Fruit fly (Drosophila melanogaster) whole organism, embryonic: ENCODE results near the gene Best2.

ENCODE experiments used
- Ada2b ChIP-seq: fragments of 200-800 bp; sonication (Bioruptor generic); IDR thresholded peaks from 2 replicates; pipeline ENCODE4 v1.3.6; 2022; ENCODE audit warnings: missing biosample characterization, missing genetic modification characterization
- Atf-2 ChIP-seq: fragments of 200-800 bp; sonication (Bioruptor generic); optimal IDR thresholded peaks from 2 replicates; lab custom pipeline; 2016; ENCODE audit warnings: missing biosample characterization, missing genetic modification characterization
- Atf6 ChIP-seq: fragments of 200-800 bp; sonication (Bioruptor generic); IDR thresholded peaks from 2 replicates; pipeline ENCODE4 v1.3.6; 2022; ENCODE audit warnings: missing biosample characterization, missing genetic modification characterization
- CG10147 ChIP-seq: fragments of 200-800 bp; sonication (Bioruptor generic); optimal IDR thresholded peaks from 2 replicates; lab custom pipeline; 2019; ENCODE audit warnings: missing biosample characterization, mild to moderate bottlenecking, missing genetic modification characterization, moderate library complexity
- CG10565 ChIP-seq: fragments of 200-800 bp; sonication (Bioruptor generic); optimal IDR thresholded peaks from 3 replicates; lab custom pipeline; 2016; ENCODE audit warnings: missing biosample characterization, mild to moderate bottlenecking, missing genetic modification characterization
- CG11398 ChIP-seq: fragments of 200-800 bp; sonication (Bioruptor generic); optimal IDR thresholded peaks from 2 replicates; lab custom pipeline; 2016; ENCODE audit warnings: missing biosample characterization, missing genetic modification characterization
- CG13775 ChIP-seq: fragments of 200-800 bp; sonication (Bioruptor generic); optimal IDR thresholded peaks from 3 replicates; lab custom pipeline; 2017; ENCODE audit warnings: missing biosample characterization, mild to moderate bottlenecking, missing genetic modification characterization
- CG14441 ChIP-seq: fragments of 200-800 bp; sonication (Bioruptor generic); IDR thresholded peaks from 2 replicates; pipeline ENCODE4 v1.3.6; 2022; ENCODE audit warnings: missing biosample characterization, missing genetic modification characterization
- CG1603 ChIP-seq: fragments of 200-800 bp; sonication (Bioruptor generic); optimal IDR thresholded peaks from 2 replicates; lab custom pipeline; 2019; ENCODE audit warnings: missing biosample characterization, mild to moderate bottlenecking, missing genetic modification characterization, moderate library complexity
- CG17361 ChIP-seq: fragments of 200-800 bp; sonication (Bioruptor generic); IDR thresholded peaks from 3 replicates; pipeline ENCODE4 v1.3.6; 2022; ENCODE audit warnings: missing biosample characterization, missing genetic modification characterization
- CG17568 ChIP-seq: fragments of 200-800 bp; sonication (Bioruptor generic); optimal IDR thresholded peaks from 2 replicates; lab custom pipeline; 2018; ENCODE audit warnings: missing biosample characterization, mild to moderate bottlenecking, missing genetic modification characterization, moderate library complexity
- CG2129 ChIP-seq: fragments of 200-800 bp; sonication (Bioruptor generic); IDR thresholded peaks from 2 replicates; pipeline ENCODE4 v1.3.6; 2022; ENCODE audit warnings: missing biosample characterization, missing genetic modification characterization; ENCODE audit not compliant: partially characterized antibody
- CG2712 ChIP-seq: fragments of 200-800 bp; optimal IDR thresholded peaks from 3 replicates; lab custom pipeline; 2019; ENCODE audit warnings: missing biosample characterization, mild to moderate bottlenecking, missing genetic modification characterization, moderate library complexity
- CG32772 ChIP-seq: fragments of 200-800 bp; sonication (Bioruptor generic); IDR thresholded peaks from 2 replicates; pipeline ENCODE4 v1.3.6; 2022; ENCODE audit warnings: missing biosample characterization, missing genetic modification characterization
- CG3995 ChIP-seq: fragments of 200-800 bp; sonication (Bioruptor generic); optimal IDR thresholded peaks from 3 replicates; lab custom pipeline; 2016; ENCODE audit warnings: missing biosample characterization, missing genetic modification characterization
- CG4328 ChIP-seq: fragments of 200-800 bp; sonication (Bioruptor generic); optimal IDR thresholded peaks from 3 replicates; lab custom pipeline; 2017; ENCODE audit warnings: missing biosample characterization, missing genetic modification reagents, missing genetic modification characterization
- CG4404 ChIP-seq: fragments of 200-800 bp; sonication (Bioruptor generic); IDR thresholded peaks from 2 replicates; pipeline ENCODE4 v1.3.6; 2022; ENCODE audit warnings: missing biosample characterization, missing genetic modification characterization
- CG4820 ChIP-seq: fragments of 200-800 bp; sonication (Bioruptor generic); optimal IDR thresholded peaks from 3 replicates; lab custom pipeline; 2016; ENCODE audit warnings: missing biosample characterization, missing genetic modification characterization
- CG4854 ChIP-seq: fragments of 200-800 bp; sonication (Bioruptor generic); optimal IDR thresholded peaks from 2 replicates; lab custom pipeline; 2016; ENCODE audit warnings: missing biosample characterization, missing genetic modification characterization, inconsistent platforms
- CG8089 ChIP-seq: fragments of 200-800 bp; sonication (Bioruptor generic); optimal IDR thresholded peaks from 3 replicates; lab custom pipeline; 2016; ENCODE audit warnings: missing biosample characterization, missing genetic modification characterization
- CG8765 ChIP-seq: fragments of 200-800 bp; sonication (Bioruptor generic); IDR thresholded peaks from 2 replicates; pipeline ENCODE4 v1.3.6; 2022; ENCODE audit warnings: missing biosample characterization, missing genetic modification characterization
- Drgx ChIP-seq: fragments of 200-800 bp; sonication (Bioruptor generic); IDR thresholded peaks from 2 replicates; pipeline ENCODE4 v1.3.6; 2022; ENCODE audit warnings: missing biosample characterization, missing genetic modification characterization
- E2f1 ChIP-seq: fragments of 200-800 bp; sonication (Bioruptor generic); IDR thresholded peaks from 2 replicates; pipeline ENCODE4 v1.3.6; 2022; ENCODE audit warnings: missing biosample characterization, missing genetic modification characterization
- Hr3 ChIP-seq: fragments of 200-800 bp; sonication (Bioruptor generic); optimal IDR thresholded peaks from 3 replicates; lab custom pipeline; 2016; ENCODE audit warnings: missing biosample characterization, missing genetic modification characterization
- Neu2 ChIP-seq: fragments of 200-800 bp; sonication (Bioruptor generic); optimal IDR thresholded peaks from 3 replicates; lab custom pipeline; 2016; ENCODE audit warnings: missing biosample characterization, missing genetic modification characterization, borderline replicate concordance
- Nf-YA ChIP-seq: fragments of 200-800 bp; sonication (Bioruptor generic); IDR thresholded peaks from 2 replicates; pipeline ENCODE4 v1.3.6; 2022; ENCODE audit warnings: missing biosample characterization, missing genetic modification characterization
- NfI ChIP-seq: fragments of 200-800 bp; sonication (Bioruptor generic); optimal IDR thresholded peaks from 3 replicates; lab custom pipeline; 2018; ENCODE audit warnings: missing biosample characterization, mild to moderate bottlenecking, missing genetic modification characterization, moderate library complexity
- Optix ChIP-seq: fragments of 200-800 bp; sonication (Bioruptor generic); IDR thresholded peaks from 3 replicates; pipeline ENCODE4 v1.3.6; 2022; ENCODE audit warnings: missing biosample characterization, missing genetic modification characterization
- Ptx1 ChIP-seq: fragments of 200-800 bp; sonication (Bioruptor generic); IDR thresholded peaks from 2 replicates; pipeline ENCODE4 v1.3.6; 2022; ENCODE audit warnings: missing biosample characterization, missing genetic modification characterization
- Rfx ChIP-seq: fragments of 200-800 bp; sonication (Bioruptor generic); IDR thresholded peaks from 2 replicates; pipeline ENCODE4 v1.3.6; 2022; ENCODE audit warnings: missing biosample characterization, missing genetic modification characterization
- Rx ChIP-seq: fragments of 200-800 bp; sonication (Bioruptor generic); IDR thresholded peaks from 2 replicates; pipeline ENCODE4 v1.3.6; 2022; ENCODE audit warnings: missing biosample characterization, missing genetic modification characterization
- br ChIP-seq: fragments of >200 bp; optimal IDR thresholded peaks from 2 replicates; lab custom pipeline; 2017
- bsh ChIP-seq, 2 experiments: fragments of 200-800 bp; sonication (Bioruptor generic); optimal IDR thresholded peaks; 2 replicates each; lab custom pipeline; 2017 to 2018; ENCODE audit warnings: mild to moderate bottlenecking in 2 of 2, missing biosample characterization in 2 of 2, missing genetic modification characterization in 2 of 2, moderate library complexity in 1 of 2
- eve ChIP-seq, 2 experiments: fragments of >200 bp; optimal IDR thresholded peaks; 2 replicates each; lab custom pipeline; 2017; ENCODE audit warnings: missing biosample characterization in 2 of 2, missing genetic modification characterization in 2 of 2
- gem ChIP-seq: fragments of 200-800 bp; sonication (Bioruptor generic); optimal IDR thresholded peaks from 2 replicates; lab custom pipeline; 2019; ENCODE audit warnings: missing biosample characterization, mild to moderate bottlenecking, missing genetic modification characterization, moderate library complexity
- insv ChIP-seq, 2 experiments: fragments of 200-800 bp; sonication (Bioruptor generic); optimal IDR thresholded peaks; 3 replicates each; lab custom pipeline; 2016 to 2018; ENCODE audit warnings: missing biosample characterization in 2 of 2, missing genetic modification characterization in 2 of 2
- klu ChIP-seq: fragments of 200-800 bp; sonication (Bioruptor generic); IDR thresholded peaks from 2 replicates; pipeline ENCODE4 v1.3.6; 2022; ENCODE audit warnings: missing biosample characterization, missing genetic modification characterization
- lmd ChIP-seq: fragments of 200-800 bp; sonication (Bioruptor generic); IDR thresholded peaks from 2 replicates; pipeline ENCODE4 v1.3.6; 2022; ENCODE audit warnings: missing biosample characterization, missing genetic modification characterization
- lola ChIP-seq, 3 experiments: fragments of >200 bp in 2 of 3; fragments of 200-800 bp in 1 of 3; sonication (Bioruptor generic) in 1 of 3; optimal IDR thresholded peaks; 2 replicates each; lab custom pipeline; 2017 to 2019; ENCODE audit warnings: missing biosample characterization in 3 of 3, missing genetic modification characterization in 3 of 3, mild to moderate bottlenecking in 1 of 3, moderate library complexity in 1 of 3
- maf-S ChIP-seq: fragments of 200-800 bp; sonication (Bioruptor generic); optimal IDR thresholded peaks from 2 replicates; lab custom pipeline; 2016; ENCODE audit warnings: missing biosample characterization, missing genetic modification characterization
- nmo ChIP-seq: fragments of 200-800 bp; sonication (Bioruptor generic); optimal IDR thresholded peaks from 2 replicates; lab custom pipeline; 2018; ENCODE audit warnings: missing biosample characterization, mild to moderate bottlenecking, missing genetic modification characterization, moderate library complexity
- nom ChIP-seq: fragments of 200-800 bp; sonication (Bioruptor generic); optimal IDR thresholded peaks from 2 replicates; lab custom pipeline; 2017; ENCODE audit warnings: missing biosample characterization, missing genetic modification characterization, mild to moderate bottlenecking, moderate library complexity, missing genetic modification reagents
- peb ChIP-seq: fragments of 200-800 bp; sonication (Bioruptor generic); IDR thresholded peaks from 2 replicates; pipeline ENCODE4 v1.3.6; 2022; ENCODE audit warnings: missing biosample characterization, missing genetic modification characterization
- salm ChIP-seq: fragments of 200-800 bp; sonication (Bioruptor generic); optimal IDR thresholded peaks from 2 replicates; lab custom pipeline; 2018; ENCODE audit warnings: missing biosample characterization, mild to moderate bottlenecking, missing genetic modification characterization
- sisA ChIP-seq: fragments of 200-800 bp; sonication (Bioruptor generic); IDR thresholded peaks from 2 replicates; pipeline ENCODE4 v1.3.6; 2022; ENCODE audit warnings: missing biosample characterization, missing genetic modification characterization
- slp2 ChIP-seq: fragments of 200-800 bp; sonication (Bioruptor generic); optimal IDR thresholded peaks from 2 replicates; lab custom pipeline; 2016; ENCODE audit warnings: missing biosample characterization, missing genetic modification characterization
- tio ChIP-seq: fragments of 200-800 bp; sonication (Bioruptor generic); optimal IDR thresholded peaks from 2 replicates; lab custom pipeline; 2017; ENCODE audit warnings: missing biosample characterization, missing genetic modification characterization, inconsistent platforms
- wdn ChIP-seq: fragments of 200-800 bp; sonication (Bioruptor generic); IDR thresholded peaks from 2 replicates; pipeline ENCODE4 v1.3.6; 2022; ENCODE audit warnings: missing biosample characterization, missing genetic modification characterization

Best2 gene

dm6 chr3L:6233281-6233680 lies 23.2 kb downstream of the Best2 start, which contains the start of gene BG642312:
TSS of gene BG642312 (minus strand) at chr3L:6233381.
- TF ChIP-seq lola (GFP tag; optimal IDR thresholded peaks at IDR 0.05; lab: Kevin White, UChicago) (no peak), slp2 (GFP tag; lab: Kevin White, UChicago) (no peak), nmo (GFP tag; lab: Kevin White, UChicago) (no peak), maf-S (GFP tag; lab: Kevin White, UChicago) (no peak)

- TF ChIP-seq CG8089 (GFP tag; lab: Kevin White, UChicago), result no peak
- no peak for TF ChIP-seq CG10147 (GFP tag; lab: Kevin White, UChicago)
- no peak for TF ChIP-seq Drgx (GFP tag; lab: Robert Waterston, UW)
- TF ChIP-seq CG2712 (tag; lab: Kevin White, UChicago), result no peak
- no peak for TF ChIP-seq insv (GFP tag; optimal IDR thresholded peaks at IDR 0.05; lab: Kevin White, UChicago)
- TF ChIP-seq CG17361, result no peak
- TF ChIP-seq br (lab: Kevin White, UChicago), result no peak
- no peak for TF ChIP-seq Nf-YA (GFP tag; lab: Robert Waterston, UW)
- no peak for TF ChIP-seq salm (tag; lab: Kevin White, UChicago)
- no peak for TF ChIP-seq CG2129 (GFP tag; lab: Robert Waterston, UW)
- TF ChIP-seq Neu2 (GFP tag; lab: Kevin White, UChicago), result no peak
- TF ChIP-seq CG11398, result no peak
- TF ChIP-seq tio (GFP tag; lab: Kevin White, UChicago), result no peak
- TF ChIP-seq Rx (GFP tag; lab: Robert Waterston, UW), result no peak
- no peak for TF ChIP-seq CG3995
- no peak for TF ChIP-seq nom (GFP tag; lab: Kevin White, UChicago)
These were observed 24.2 kb downstream of the Best2 start, which contains the start of gene CG13299 for dm6 chr3L:6232261-6232660. TSS of gene CG13299 (minus strand) at chr3L:6232361.

DNA sequence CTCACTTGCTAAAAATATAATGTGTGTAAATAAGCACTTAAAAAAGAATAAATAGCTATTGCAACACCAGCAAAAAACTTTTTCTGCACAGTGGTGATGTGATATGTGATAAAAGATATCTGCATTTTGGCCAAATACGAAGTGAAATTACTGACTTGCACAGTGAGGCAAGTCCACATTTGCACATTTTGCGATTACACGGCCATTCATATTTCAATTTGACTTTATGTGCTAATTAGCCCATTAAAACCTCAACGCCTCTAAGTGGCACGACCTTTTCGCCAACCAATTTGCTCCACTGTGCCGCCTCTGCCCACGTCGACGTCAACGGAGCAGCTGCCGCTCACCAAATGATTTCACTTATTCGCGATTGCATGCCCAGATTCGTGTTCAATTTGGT lies 36.3 kb downstream of the Best2 start, which contains the start of gene CG33946:
CG33946 (plus strand) TSS at position 392 of the 400 bp plus-strand sequence.
- TF ChIP-seq CG8765 (GFP tag; lab: Robert Waterston, UW), result peak; percentile 46; the same call in 1 of the 2 replicates
- peak; percentile 48 for TF ChIP-seq sisA
- TF ChIP-seq lola (GFP tag; optimal IDR thresholded peaks at IDR 0.05; lab: Kevin White, UChicago), result peak in 1 of 3 experiments; percentile 13
- TF ChIP-seq NfI (GFP tag; lab: Kevin White, UChicago), result peak; percentile 21
- peak; percentile 23 for TF ChIP-seq CG4820 (GFP tag; lab: Kevin White, UChicago)
- TF ChIP-seq Ptx1, result 0 out of 2 replicates have a peak, but pooled peaks have one; percentile 20
- no peak for TF ChIP-seq CG10565 (GFP tag; lab: Kevin White, UChicago)
- TF ChIP-seq Atf-2 (GFP tag; lab: Kevin White, UChicago), result peak; percentile 30
- peak; percentile 54 for TF ChIP-seq CG4404 (GFP tag; lab: Robert Waterston, UW)
- TF ChIP-seq CG4328, result no peak
- TF ChIP-seq Hr3 (GFP tag; lab: Kevin White, UChicago), result peak; percentile 21
- peak; percentile 57 for TF ChIP-seq CG14441 (GFP tag; lab: Robert Waterston, UW)
- TF ChIP-seq CG17568 (GFP tag; lab: Kevin White, UChicago), result no peak
- TF ChIP-seq Atf6, result no peak
- 0 out of 2 replicates have a peak, but pooled peaks have one; percentile 25 for TF ChIP-seq E2f1 (GFP tag; lab: Robert Waterston, UW)
- peak; percentile 57; the same call in 1 of the 3 replicates for TF ChIP-seq Optix (GFP tag; lab: Robert Waterston, UW)
- TF ChIP-seq CG13775 (GFP tag; lab: Kevin White, UChicago), result peak; percentile 33
- 0 out of 2 replicates have a peak, but pooled peaks have one; percentile 8 for TF ChIP-seq peb (GFP tag; lab: Robert Waterston, UW)
- TF ChIP-seq CG1603 (tag; lab: Kevin White, UChicago), result peak; percentile 27
- peak; percentile 18 for TF ChIP-seq gem
- peak; percentile 26; the same call in 1 of the 2 replicates for TF ChIP-seq CG32772 (GFP tag; lab: Robert Waterston, UW)
- TF ChIP-seq bsh (GFP tag; optimal IDR thresholded peaks at IDR 0.05; lab: Kevin White, UChicago), result peak in 1 of 2 experiments; percentile 47
- peak; percentile 61 for TF ChIP-seq lmd
- TF ChIP-seq klu (GFP tag; lab: Robert Waterston, UW), result 0 out of 2 replicates have a peak, but pooled peaks have one; percentile 15
- peak in 1 of 2 experiments; percentile 15 for TF ChIP-seq eve (GFP tag; optimal IDR thresholded peaks at IDR 0.05; lab: Kevin White, UChicago)
- peak; percentile 9; the same call in 1 of the 2 replicates for TF ChIP-seq wdn (GFP tag; lab: Robert Waterston, UW)
- peak; percentile 30; the same call in 1 of the 2 replicates for TF ChIP-seq Rfx (GFP tag; lab: Robert Waterston, UW)
- TF ChIP-seq CG4854, result no peak
- peak; percentile 53 for TF ChIP-seq Ada2b
